Worm (Caenorhabditis elegans) whole organism, L1 larva: ENCODE measurements around the gene Y39A1C.1.

Experiments used
- C04F5.9 ChIP-seq: sonication (generic microtip); optimal IDR thresholded peaks from 2 replicates; lab custom pipeline; 2016; ENCODE audit warnings: missing genetic modification characterization, missing compliant biosample characterization
- C34B4.2 ChIP-seq: sonication (generic microtip); optimal IDR thresholded peaks from 2 replicates; lab custom pipeline; 2017; ENCODE audit warnings: mild to moderate bottlenecking, missing genetic modification characterization, missing compliant biosample characterization
- ama-1 ChIP-seq: fragments of 150-350 bp; optimal IDR thresholded peaks from 2 replicates; lab custom pipeline; 2014
- ceh-8 ChIP-seq: fragments of 200-800 bp; sonication (Bioruptor generic); optimal IDR thresholded peaks from 2 replicates; lab custom pipeline; 2018; ENCODE audit warnings: mild to moderate bottlenecking, missing genetic modification characterization, moderate library complexity, missing compliant biosample characterization
- ceh-82 ChIP-seq, 3 experiments: fragments of 150-350 bp in 1 of 3; sonication (generic microtip) in 2 of 3; optimal IDR thresholded peaks; 2 replicates each; lab custom pipeline; 2014 to 2017; ENCODE audit warnings: missing biosample characterization in 3 of 3, missing genetic modification characterization in 3 of 3
- ces-1 ChIP-seq: fragments of 150-350 bp; optimal IDR thresholded peaks from 2 replicates; lab custom pipeline; 2014; ENCODE audit warnings: missing biosample characterization, missing genetic modification reagents, missing genetic modification characterization
- dsc-1 ChIP-seq: sonication (generic microtip); optimal IDR thresholded peaks from 2 replicates; lab custom pipeline; 2016; ENCODE audit warnings: mild to moderate bottlenecking, missing genetic modification characterization, missing compliant biosample characterization
- efl-1 ChIP-seq, 4 experiments: fragments of 150-350 bp; optimal IDR thresholded peaks in 3 of 4; peaks in 1 of 4; 1 replicate in 1 of 4; 2 replicates in 3 of 4; lab custom pipeline; 2014; ENCODE audit warnings: missing biosample characterization in 2 of 4, missing genetic modification characterization in 2 of 4, missing genetic modification reagents in 2 of 4
- egl-27 ChIP-seq, 2 experiments: fragments of 150-350 bp in 1 of 2; sonication (generic microtip); optimal IDR thresholded peaks; 3 replicates each; lab custom pipeline; 2017 to 2018; ENCODE audit warnings: missing biosample characterization in 2 of 2, missing genetic modification characterization in 2 of 2, missing genetic modification reagents in 2 of 2
- elt-2 ChIP-seq: sonication (generic microtip); optimal IDR thresholded peaks from 2 replicates; lab custom pipeline; 2016; ENCODE audit warnings: missing genetic modification characterization, mild to moderate bottlenecking, inconsistent platforms, missing compliant biosample characterization, missing genetic modification reagents
- elt-3 ChIP-seq, 6 experiments: fragments of 150-350 bp in 1 of 6; sonication (generic microtip); optimal IDR thresholded peaks; 2 replicates each; lab custom pipeline; 2017 to 2018; ENCODE audit warnings: missing biosample characterization in 6 of 6, missing genetic modification characterization in 6 of 6, inconsistent platforms in 1 of 6
- ets-5 ChIP-seq: fragments of 200-800 bp; sonication (Bioruptor generic); IDR thresholded peaks from 2 replicates; pipeline ENCODE4 v1.3.6; 2022; ENCODE audit warnings: missing genetic modification characterization, missing compliant biosample characterization
- fkh-4 ChIP-seq: sonication (generic microtip); optimal IDR thresholded peaks from 2 replicates; lab custom pipeline; 2016; ENCODE audit warnings: missing compliant biosample characterization, missing genetic modification characterization, borderline replicate concordance
- fkh-8 ChIP-seq: sonication (generic microtip); optimal IDR thresholded peaks from 2 replicates; lab custom pipeline; 2016; ENCODE audit warnings: mild to moderate bottlenecking, missing genetic modification characterization, missing compliant biosample characterization
- grh-1 ChIP-seq: fragments of 200-800 bp; sonication (Bioruptor generic); IDR thresholded peaks from 2 replicates; pipeline ENCODE4 v1.3.6; 2022; ENCODE audit warnings: missing genetic modification reagents, missing genetic modification characterization, missing compliant biosample characterization
- lin-14 ChIP-seq: fragments of 200-800 bp; sonication (Bioruptor generic); optimal IDR thresholded peaks from 2 replicates; lab custom pipeline; 2018; ENCODE audit warnings: mild to moderate bottlenecking, missing genetic modification characterization, moderate library complexity, missing compliant biosample characterization
- lin-15B ChIP-seq: fragments of 150-350 bp; sonication (generic microtip); optimal IDR thresholded peaks from 3 replicates; lab custom pipeline; 2014; ENCODE audit warnings: missing biosample characterization, missing genetic modification characterization
- lin-35 ChIP-seq, 2 experiments: fragments of 150-350 bp; optimal IDR thresholded peaks; 2 replicates each; lab custom pipeline; 2014; ENCODE audit warnings: missing biosample characterization in 2 of 2, missing genetic modification characterization in 2 of 2, missing genetic modification reagents in 2 of 2
- lsy-2 ChIP-seq, 2 experiments: fragments of 150-350 bp; optimal IDR thresholded peaks; 2 replicates each; lab custom pipeline; 2014; ENCODE audit warnings: missing biosample characterization in 2 of 2, missing genetic modification characterization in 2 of 2
- mdl-1 ChIP-seq, 2 experiments: fragments of 150-350 bp; optimal IDR thresholded peaks; 2 replicates each; lab custom pipeline; 2014 to 2017; ENCODE audit warnings: missing biosample characterization in 2 of 2, missing genetic modification characterization in 2 of 2, inconsistent platforms in 1 of 2
- mep-1 ChIP-seq: fragments of 150-350 bp; optimal IDR thresholded peaks from 2 replicates; lab custom pipeline; 2014; ENCODE audit warnings: missing biosample characterization, missing genetic modification characterization
- nhr-19 ChIP-seq: fragments of 200-800 bp; sonication (Bioruptor generic); conservative IDR thresholded peaks from 2 replicates; pipeline ENCODE4 v1.3.6; 2022; ENCODE audit warnings: missing genetic modification characterization, missing compliant biosample characterization
- nhr-20 ChIP-seq: sonication (generic microtip); optimal IDR thresholded peaks from 2 replicates; lab custom pipeline; 2016; ENCODE audit warnings: mild to moderate bottlenecking, missing genetic modification characterization, missing compliant biosample characterization
- nhr-71 ChIP-seq: sonication (generic microtip); optimal IDR thresholded peaks from 2 replicates; lab custom pipeline; 2016; ENCODE audit warnings: mild to moderate bottlenecking, missing genetic modification characterization, moderate library complexity, missing compliant biosample characterization
- nhr-84 ChIP-seq: sonication (generic microtip); optimal IDR thresholded peaks from 2 replicates; lab custom pipeline; 2017; ENCODE audit warnings: missing biosample characterization, missing genetic modification characterization
- nhr-85 ChIP-seq: sonication (generic microtip); peaks from one replicate; lab custom pipeline; 2016; ENCODE audit warnings: missing genetic modification characterization, inconsistent platforms, missing compliant biosample characterization
- nhr-90 ChIP-seq: sonication (generic microtip); optimal IDR thresholded peaks from 2 replicates; lab custom pipeline; 2016; ENCODE audit warnings: mild to moderate bottlenecking, missing genetic modification characterization, missing compliant biosample characterization; ENCODE audit not compliant: poor library complexity
- pag-3 ChIP-seq: sonication (generic microtip); optimal IDR thresholded peaks from 2 replicates; lab custom pipeline; 2017; ENCODE audit warnings: missing genetic modification characterization, mild to moderate bottlenecking, missing compliant biosample characterization, antibody characterized with exemption, borderline replicate concordance; ENCODE audit not compliant: insufficient read depth
- pqm-1 ChIP-seq: sonication (generic microtip); optimal IDR thresholded peaks from 3 replicates; lab custom pipeline; 2017; ENCODE audit warnings: missing biosample characterization, missing genetic modification characterization
- rnt-1 ChIP-seq: sonication (generic microtip); optimal IDR thresholded peaks from 2 replicates; lab custom pipeline; 2016; ENCODE audit warnings: mild to moderate bottlenecking, missing genetic modification characterization, moderate library complexity, missing compliant biosample characterization
- snu-23 ChIP-seq: sonication (generic microtip); optimal IDR thresholded peaks from 2 replicates; lab custom pipeline; 2016; ENCODE audit warnings: missing genetic modification characterization, missing compliant biosample characterization
- unc-130 ChIP-seq: fragments of 150-350 bp; optimal IDR thresholded peaks from 2 replicates; lab custom pipeline; 2017; ENCODE audit warnings: missing biosample characterization, missing genetic modification characterization, inconsistent platforms
- unc-86 ChIP-seq: sonication (generic microtip); optimal IDR thresholded peaks from 2 replicates; lab custom pipeline; 2016; ENCODE audit warnings: missing genetic modification characterization, missing compliant biosample characterization
- unc-98 ChIP-seq: fragments of 200-800 bp; sonication (Bioruptor generic); IDR thresholded peaks from 2 replicates; pipeline ENCODE4 v1.3.6; 2022; ENCODE audit warnings: missing genetic modification characterization, missing compliant biosample characterization
- vab-15 ChIP-seq: sonication (generic microtip); optimal IDR thresholded peaks from 2 replicates; lab custom pipeline; 2017; ENCODE audit warnings: missing genotype, mild to moderate bottlenecking, missing genetic modification characterization, missing compliant biosample characterization
- xbp-1 ChIP-seq: sonication (generic microtip); optimal IDR thresholded peaks from 2 replicates; lab custom pipeline; 2016; ENCODE audit warnings: missing genetic modification characterization, missing compliant biosample characterization

Gene Y39A1C.1

ce11 chrIII:10819778-10820177 lies 35.5 kb upstream of the Y39A1C.1 start (continued):
- TF ChIP-seq dsc-1 (tag; lab: Kevin White, UChicago) (peak; percentile 45), ets-5 (GFP tag; lab: Robert Waterston, UW) (no peak), C34B4.2 (tag; lab: Kevin White, UChicago) (no peak), unc-98 (peak; percentile 28; the same call in 1 of the 2 replicates), elt-2 (no peak), nhr-85 (tag; lab: Kevin White, UChicago) (no peak), xbp-1 (tag; lab: Kevin White, UChicago) (peak; percentile 52), grh-1 (GFP tag; lab: Robert Waterston, UW) (no peak), egl-27 (tag; optimal IDR thresholded peaks at IDR 0.05; lab: Kevin White, UChicago) (no peak)

ce11 chrIII:10820592-10821242 lies 34.5 kb upstream of the Y39A1C.1 start:
- TF ChIP-seq lin-14 (GFP tag; lab: Kevin White, UChicago) (peak; percentile 12), efl-1 (optimal IDR thresholded peaks at IDR 0.05; lab: Kevin White, UChicago) (no peak), efl-1 (GFP tag; optimal IDR thresholded peaks at IDR 0.05 in 1 of 2; lab: Kevin White, UChicago) (peak in 1 of 2 experiments; percentile 2), nhr-84 (no peak), nhr-20 (peak; percentile 27), ceh-8 (no peak), nhr-85 (tag; lab: Kevin White, UChicago) (peak; percentile 67), mdl-1 (tag; optimal IDR thresholded peaks at IDR 0.05; lab: Kevin White, UChicago) (peak in 1 of 2 experiments; percentile 20), elt-2 (peak; percentile 64), pqm-1 (tag; lab: Kevin White, UChicago) (no peak), ces-1 (GFP tag; lab: Kevin White, UChicago) (no peak), ama-1 (lab: Kevin White, UChicago) (peak; percentile 30), lin-35 (GFP tag; optimal IDR thresholded peaks at IDR 0.05; lab: Kevin White, UChicago) (peak in 1 of 2 experiments; percentile 58), lin-15B (tag; lab: Kevin White, UChicago) (no peak), rnt-1 (tag; lab: Kevin White, UChicago) (no peak)

ce11 chrIII:10822494-10823113 lies 32.6 kb upstream of the Y39A1C.1 start:
- TF ChIP-seq elt-3 (tag; optimal IDR thresholded peaks at IDR 0.05; lab: Kevin White, UChicago), result peak in 1 of 6 experiments; percentile 35
- TF ChIP-seq nhr-20, result peak; percentile 14
- TF ChIP-seq C04F5.9 (tag; lab: Kevin White, UChicago), result no peak
- TF ChIP-seq elt-2, result peak; percentile 85
- no peak for TF ChIP-seq pag-3
- TF ChIP-seq nhr-84, result no peak
- no peak for TF ChIP-seq ceh-82 (tag; optimal IDR thresholded peaks at IDR 0.05; lab: Kevin White, UChicago)
- no peak for TF ChIP-seq unc-86 (tag; lab: Kevin White, UChicago)
- TF ChIP-seq nhr-90, result peak; percentile 12
- peak in 1 of 2 experiments; percentile 11 for TF ChIP-seq lin-35 (GFP tag; optimal IDR thresholded peaks at IDR 0.05; lab: Kevin White, UChicago)
- TF ChIP-seq fkh-8, result no peak

- TF ChIP-seq pag-3 (peak; percentile 70), mep-1 (peak; percentile 24), vab-15 (tag; lab: Kevin White, UChicago) (no peak), fkh-4 (no peak), efl-1 (optimal IDR thresholded peaks at IDR 0.05; lab: Kevin White, UChicago) (peak in 1 of 2 experiments; percentile 6), efl-1 (GFP tag; optimal IDR thresholded peaks at IDR 0.05 in 1 of 2; lab: Kevin White, UChicago) (no peak), snu-23 (GFP tag; lab: Kevin White, UChicago) (peak; percentile 32), mdl-1 (tag; optimal IDR thresholded peaks at IDR 0.05; lab: Kevin White, UChicago) (peak in 1 of 2 experiments; percentile 1), lsy-2 (tag; optimal IDR thresholded peaks at IDR 0.05; lab: Kevin White, UChicago) (peak in 1 of 2 experiments; percentile 49), nhr-19 (0 out of 2 replicates have a peak, but pooled peaks have one; percentile 3), rnt-1 (tag; lab: Kevin White, UChicago) (peak; percentile 73), nhr-71 (tag; lab: Kevin White, UChicago) (no peak), unc-130 (tag; lab: Kevin White, UChicago) (peak; percentile 5), ets-5 (GFP tag; lab: Robert Waterston, UW) (no peak), dsc-1 (tag; lab: Kevin White, UChicago) (peak; percentile 76), unc-86 (tag; lab: Kevin White, UChicago) (no peak)
Measured at ce11 chrIII:10824206-10824605, 31.0 kb upstream of the Y39A1C.1 start.
